Fruit fly (Drosophila melanogaster) whole organism, larva: ENCODE measurements around the gene CG2841.
A peak's percentile ranks its signal among the peaks of the same experiment; 100 is the strongest.

Source experiments
- noc ChIP-seq: fragments of 200-800 bp; sonication (Bioruptor generic); optimal IDR thresholded peaks from 3 replicates; lab custom pipeline; 2019; ENCODE audit warnings: missing biosample characterization, mild to moderate bottlenecking, missing genetic modification characterization, moderate library complexity

The CG2841 gene

dm6 chrX:2300293-2301068 is 65.7 kb downstream of the CG2841 start:
- peak; percentile 89 for TF ChIP-seq noc (tag; lab: Kevin White, UChicago)

- no peak for TF ChIP-seq noc (tag; lab: Kevin White, UChicago)
Measured at dm6 chrX:2298708-2299370, 67.3 kb downstream of the CG2841 start.

dm6 chrX:2297428-2298200 is 68.5 kb downstream of the CG2841 start:
- TF ChIP-seq noc (tag; lab: Kevin White, UChicago) = peak; percentile 94

dm6 chrX:2296230-2297044 is 69.7 kb downstream of the CG2841 start:
- peak; percentile 94 for TF ChIP-seq noc (tag; lab: Kevin White, UChicago)

- TF ChIP-seq noc (tag; lab: Kevin White, UChicago) = peak; percentile 2
Measured at dm6 chrX:2295435-2296229, 70.5 kb downstream of the CG2841 start, which contains the start of gene Raf. Gene Raf (plus strand): TSS chrX:2295466.
